Worm (Caenorhabditis elegans): ENCODE measurements around the gene sdz-20.

The sdz-20 gene

ce11 chrIII:13315071-13315470 lies 18.8 kb upstream of the sdz-20 start, which contains the start of gene dph-7:
Gene dph-7 (plus strand): TSS chrIII:13315123.
- TF ChIP-seq egl-44 (GFP tag; IDR thresholded peaks at IDR 0.05) (no peak), F57C9.4 (tag; optimal IDR thresholded peaks at IDR 0.05) (no peak), Y79H2A.3 (GFP tag; conservative IDR thresholded peaks at IDR 0.05) (no peak), lir-1 (GFP tag; conservative IDR thresholded peaks at IDR 0.05) (no peak), B0336.3 (GFP tag; IDR thresholded peaks at IDR 0.05) (no peak), ztf-22 (GFP tag; optimal IDR thresholded peaks at IDR 0.05) (no peak), F22D6.2 (tag; optimal IDR thresholded peaks at IDR 0.05) (no peak), ztf-28 (GFP tag; IDR thresholded peaks at IDR 0.05) (no peak), T07F8.4 (tag; optimal IDR thresholded peaks at IDR 0.05) (no peak), nhr-179 (tag; optimal IDR thresholded peaks at IDR 0.05) (no peak), nfyb-1 (GFP tag; IDR thresholded peaks at IDR 0.05) (no peak), ama-1 (optimal IDR thresholded peaks at IDR 0.05) (no peak), ama-1 (GFP tag; optimal IDR thresholded peaks at IDR 0.05) (no peak), F33H1.4 (GFP tag; IDR thresholded peaks at IDR 0.05) (no peak), Y95B8A.8 (GFP tag; IDR thresholded peaks at IDR 0.05) (no peak)

- no peak for TF ChIP-seq lin-40 (tag; optimal IDR thresholded peaks at IDR 0.05)
- no peak for TF ChIP-seq akir-1 (GFP tag; optimal IDR thresholded peaks at IDR 0.05)
- TF ChIP-seq ceh-27 (GFP tag; optimal IDR thresholded peaks at IDR 0.05), result no peak
- no peak for TF ChIP-seq snpc-1.3 (tag; optimal IDR thresholded peaks at IDR 0.05; ENCODE audit: insufficient read depth)
- no peak for TF ChIP-seq dpff-1 (tag; optimal IDR thresholded peaks at IDR 0.05)
- TF ChIP-seq xnd-1 (tag; optimal IDR thresholded peaks at IDR 0.05), result no peak
- TF ChIP-seq F22D6.2 (tag; optimal IDR thresholded peaks at IDR 0.05), result no peak
- no peak for TF ChIP-seq hlh-12 (tag; optimal IDR thresholded peaks at IDR 0.05)
- TF ChIP-seq repo-1 (tag; optimal IDR thresholded peaks at IDR 0.05), result no peak
- TF ChIP-seq K11D2.4 (GFP tag; IDR thresholded peaks at IDR 0.05), result no peak
- no peak for TF ChIP-seq fkh-3 (tag; optimal IDR thresholded peaks at IDR 0.05)
Observed at ce11 chrIII:13316935-13317334, 16.9 kb upstream of the sdz-20 start.

- TF ChIP-seq attf-6 (GFP tag; IDR thresholded peaks at IDR 0.05), result no peak
- TF ChIP-seq F22D6.2 (tag; optimal IDR thresholded peaks at IDR 0.05), result no peak
- no peak for TF ChIP-seq die-1 (tag; optimal IDR thresholded peaks at IDR 0.05)
- TF ChIP-seq C06A6.2 (GFP tag; conservative IDR thresholded peaks at IDR 0.05), result no peak
- no peak for TF ChIP-seq ztf-6 (GFP tag; IDR thresholded peaks at IDR 0.05)
- TF ChIP-seq F52B5.7 (tag; optimal IDR thresholded peaks at IDR 0.05), result no peak
- TF ChIP-seq zfh-2 (GFP tag; conservative IDR thresholded peaks at IDR 0.05), result no peak
- TF ChIP-seq ama-1 (optimal IDR thresholded peaks at IDR 0.05), result no peak
- no peak for TF ChIP-seq ama-1 (GFP tag; optimal IDR thresholded peaks at IDR 0.05)
- TF ChIP-seq mes-4 (tag; optimal IDR thresholded peaks at IDR 0.05), result no peak
- no peak for TF ChIP-seq him-1 (tag; optimal IDR thresholded peaks at IDR 0.05)
- no peak for TF ChIP-seq egrh-3 (GFP tag; IDR thresholded peaks at IDR 0.05)
- no peak for TF ChIP-seq ceh-91 (GFP tag; IDR thresholded peaks at IDR 0.05)
- TF ChIP-seq hsf-1 (GFP tag; IDR thresholded peaks at IDR 0.05), result no peak
Observed at ce11 chrIII:13317383-13317911, 16.4 kb upstream of the sdz-20 start.

ce11 chrIII:13322578-13322977 lies 11.3 kb upstream of the sdz-20 start, which contains the start of gene F53A2.11:
Gene F53A2.11 (minus strand): TSS chrIII:13322678.
- TF ChIP-seq somi-1 (GFP tag; optimal IDR thresholded peaks at IDR 0.05), result no peak
- TF ChIP-seq attf-6 (GFP tag; IDR thresholded peaks at IDR 0.05), result no peak
- no peak for TF ChIP-seq snpc-4 (GFP tag; optimal IDR thresholded peaks at IDR 0.05)
- no peak for TF ChIP-seq snpc-4 (tag; optimal IDR thresholded peaks at IDR 0.05)
- TF ChIP-seq hrde-1 (tag; optimal IDR thresholded peaks at IDR 0.05; ENCODE audit: borderline replicate concordance), result no peak
- TF ChIP-seq ceh-91 (GFP tag; IDR thresholded peaks at IDR 0.05), result no peak

Data from whole organism, young adult.